Fruit fly (Drosophila melanogaster) whole organism, pupa: ENCODE data around the gene AP-2alpha.

Experiments used
- CG34367 ChIP-seq: fragments of 200-800 bp; sonication (Bioruptor generic); optimal IDR thresholded peaks from 2 replicates; lab custom pipeline; 2018; ENCODE audit warnings: missing biosample characterization, mild to moderate bottlenecking, missing genetic modification characterization
- CG8159 ChIP-seq: fragments of 200-800 bp; sonication (Bioruptor generic); optimal IDR thresholded peaks from 3 replicates; lab custom pipeline; 2018; ENCODE audit warnings: missing biosample characterization, mild to moderate bottlenecking, missing genetic modification characterization, moderate library complexity

dm6 chr2L:369811-370210 is 44.8 kb downstream of the AP-2alpha start:
- no peak for TF ChIP-seq CG8159 (tag; lab: Kevin White, UChicago)
- no peak for TF ChIP-seq CG34367 (tag; lab: Kevin White, UChicago)
